Fruit fly (Drosophila melanogaster) whole organism, embryonic: ENCODE data around the gene Rab3GAP1.

Source experiments
- Aef1 ChIP-seq: fragments of 200-800 bp; sonication (Bioruptor generic); IDR thresholded peaks from 3 replicates; pipeline ENCODE4 v1.3.6; 2022; ENCODE audit warnings: missing biosample characterization, missing genetic modification characterization
- BEAF-32 ChIP-seq: fragments of 200-800 bp; sonication (Bioruptor generic); optimal IDR thresholded peaks from 3 replicates; lab custom pipeline; 2017; ENCODE audit warnings: missing biosample characterization, missing genetic modification characterization, mild to moderate bottlenecking, moderate library complexity, missing genetic modification reagents
- Bteb2 ChIP-seq: fragments of 200-800 bp; sonication (Bioruptor generic); optimal IDR thresholded peaks from 2 replicates; lab custom pipeline; 2016; ENCODE audit warnings: missing biosample characterization, missing genetic modification characterization
- CG10654 ChIP-seq: fragments of 200-800 bp; sonication (Bioruptor generic); optimal IDR thresholded peaks from 2 replicates; lab custom pipeline; 2016; ENCODE audit warnings: missing biosample characterization, missing genetic modification characterization
- CG12769 ChIP-seq: fragments of 200-800 bp; sonication (Bioruptor generic); optimal IDR thresholded peaks from 2 replicates; lab custom pipeline; 2019; ENCODE audit warnings: missing biosample characterization, mild to moderate bottlenecking, missing genetic modification characterization, moderate library complexity
- CG14710 ChIP-seq: fragments of 200-800 bp; sonication (Bioruptor generic); optimal IDR thresholded peaks from 3 replicates; lab custom pipeline; 2019; ENCODE audit warnings: missing biosample characterization, mild to moderate bottlenecking, missing genetic modification characterization, moderate library complexity
- CG15073 ChIP-seq: fragments of 200-800 bp; sonication (Bioruptor generic); optimal IDR thresholded peaks from 2 replicates; lab custom pipeline; 2016; ENCODE audit warnings: missing biosample characterization, missing genetic modification characterization
- CG15696 ChIP-seq: fragments of 200-800 bp; sonication (Bioruptor generic); optimal IDR thresholded peaks from 2 replicates; lab custom pipeline; 2019; ENCODE audit warnings: missing biosample characterization, mild to moderate bottlenecking, missing genetic modification characterization, moderate library complexity
- CG17802 ChIP-seq: fragments of 200-800 bp; sonication (Bioruptor generic); optimal IDR thresholded peaks from 2 replicates; lab custom pipeline; 2018; ENCODE audit warnings: missing biosample characterization, mild to moderate bottlenecking, missing genetic modification characterization, moderate library complexity
- CG17829 ChIP-seq: fragments of 200-800 bp; optimal IDR thresholded peaks from 2 replicates; lab custom pipeline; 2019; ENCODE audit warnings: missing biosample characterization, mild to moderate bottlenecking, missing genetic modification characterization, moderate library complexity
- CG18011 ChIP-seq: fragments of 200-800 bp; sonication (Bioruptor generic); optimal IDR thresholded peaks from 2 replicates; lab custom pipeline; 2017; ENCODE audit warnings: missing biosample characterization, missing genetic modification characterization, mild to moderate bottlenecking, moderate library complexity, missing genotype
- CG31365 ChIP-seq: fragments of 200-800 bp; sonication (Bioruptor generic); optimal IDR thresholded peaks from 2 replicates; lab custom pipeline; 2018; ENCODE audit warnings: missing biosample characterization, mild to moderate bottlenecking, missing genetic modification characterization
- CG32532 ChIP-seq: fragments of 200-800 bp; sonication (Bioruptor generic); IDR thresholded peaks from 2 replicates; pipeline ENCODE4 v1.3.6; 2022; ENCODE audit warnings: missing biosample characterization, missing genetic modification characterization
- CG5953 ChIP-seq: fragments of 200-800 bp; sonication (Bioruptor generic); IDR thresholded peaks from 2 replicates; pipeline ENCODE4 v1.3.6; 2022; ENCODE audit warnings: missing biosample characterization, missing genetic modification characterization
- CG6175 ChIP-seq: fragments of 200-800 bp; sonication (Bioruptor generic); IDR thresholded peaks from 3 replicates; pipeline ENCODE4 v1.3.6; 2022; ENCODE audit warnings: missing biosample characterization, missing genetic modification characterization
- CG7372 ChIP-seq: fragments of 200-800 bp; sonication (Bioruptor generic); IDR thresholded peaks from 2 replicates; pipeline ENCODE4 v1.3.6; 2022; ENCODE audit warnings: missing biosample characterization, missing genetic modification characterization
- CG7786 ChIP-seq: fragments of 200-800 bp; sonication (Bioruptor generic); optimal IDR thresholded peaks from 2 replicates; lab custom pipeline; 2016; ENCODE audit warnings: missing biosample characterization, missing genetic modification characterization
- CG8359 ChIP-seq: fragments of 200-800 bp; sonication (Bioruptor generic); optimal IDR thresholded peaks from 2 replicates; lab custom pipeline; 2017; ENCODE audit warnings: missing biosample characterization, mild to moderate bottlenecking, missing genetic modification characterization, borderline replicate concordance
- CkIIα-i1 ChIP-seq: fragments of 200-800 bp; sonication (Bioruptor generic); IDR thresholded peaks from 2 replicates; pipeline ENCODE4 v1.3.6; 2022; ENCODE audit warnings: missing biosample characterization, missing genetic modification characterization
- D ChIP-seq, 2 experiments: fragments of 200-800 bp in 1 of 2; fragments of >200 bp in 1 of 2; sonication (Bioruptor generic) in 1 of 2; optimal IDR thresholded peaks; 2 replicates in 1 of 2; 3 replicates in 1 of 2; lab custom pipeline; 2017; ENCODE audit warnings: mild to moderate bottlenecking in 1 of 2, missing biosample characterization in 1 of 2, missing genetic modification characterization in 1 of 2, missing genetic modification reagents in 1 of 2
- Dfd ChIP-seq, 2 experiments: fragments of >200 bp; optimal IDR thresholded peaks; 2 replicates each; lab custom pipeline; 2017; ENCODE audit warnings: missing biosample characterization in 2 of 2, missing genetic modification characterization in 2 of 2
- Dll ChIP-seq: fragments of 200-800 bp; sonication (Bioruptor generic); IDR thresholded peaks from 4 replicates; pipeline ENCODE4 v1.3.6; 2022; ENCODE audit warnings: missing biosample characterization, missing genetic modification characterization; ENCODE audit not compliant: partially characterized antibody
- HmgZ ChIP-seq: fragments of 200-800 bp; sonication (Bioruptor generic); optimal IDR thresholded peaks from 2 replicates; lab custom pipeline; 2018; ENCODE audit warnings: missing biosample characterization, mild to moderate bottlenecking, missing genetic modification characterization
- Hmx ChIP-seq: fragments of 200-800 bp; sonication (Bioruptor generic); optimal IDR thresholded peaks from 2 replicates; lab custom pipeline; 2016; ENCODE audit warnings: missing biosample characterization, missing genetic modification characterization
- Med ChIP-seq: fragments of 200-800 bp; sonication (Bioruptor generic); peaks from one replicate; lab custom pipeline; 2016; ENCODE audit warnings: missing biosample characterization, missing genetic modification characterization, mild to moderate bottlenecking, inconsistent platforms, moderate library complexity
- PHDP ChIP-seq: fragments of 200-800 bp; sonication (Bioruptor generic); optimal IDR thresholded peaks from 3 replicates; lab custom pipeline; 2018; ENCODE audit warnings: missing biosample characterization, mild to moderate bottlenecking, missing genetic modification characterization, moderate library complexity
- TFAM ChIP-seq: fragments of 200-800 bp; sonication (Bioruptor generic); optimal IDR thresholded peaks from 2 replicates; lab custom pipeline; 2017; ENCODE audit warnings: missing biosample characterization, missing genetic modification characterization, inconsistent platforms
- Xbp1 ChIP-seq: fragments of 200-800 bp; sonication (Bioruptor generic); optimal IDR thresholded peaks from 3 replicates; lab custom pipeline; 2016; ENCODE audit warnings: missing biosample characterization, mild to moderate bottlenecking, missing genetic modification characterization
- ap ChIP-seq: fragments of 200-800 bp; sonication (Bioruptor generic); IDR thresholded peaks from 2 replicates; pipeline ENCODE4 v1.3.6; 2022; ENCODE audit warnings: missing biosample characterization, missing genetic modification characterization
- bbx ChIP-seq: fragments of 200-800 bp; sonication (Bioruptor generic); IDR thresholded peaks from 2 replicates; pipeline ENCODE4 v1.3.6; 2022; ENCODE audit warnings: missing biosample characterization, missing genetic modification characterization; ENCODE audit not compliant: partially characterized antibody
- bcd ChIP-seq: fragments of 200-800 bp; sonication (Bioruptor generic); optimal IDR thresholded peaks from 2 replicates; lab custom pipeline; 2017; ENCODE audit warnings: missing biosample characterization, mild to moderate bottlenecking, missing genetic modification characterization
- cato ChIP-seq: fragments of 200-800 bp; sonication (Bioruptor generic); optimal IDR thresholded peaks from 2 replicates; lab custom pipeline; 2016; ENCODE audit warnings: missing biosample characterization, missing genetic modification characterization, borderline replicate concordance
- chinmo ChIP-seq: fragments of 200-800 bp; sonication (Bioruptor generic); IDR thresholded peaks from 4 replicates; pipeline ENCODE4 v1.3.6; 2022; ENCODE audit warnings: missing biosample characterization, missing genetic modification characterization; ENCODE audit not compliant: partially characterized antibody
- ci ChIP-seq: fragments of 200-800 bp; sonication (Bioruptor generic); IDR thresholded peaks from 3 replicates; pipeline ENCODE4 v1.3.6; 2022; ENCODE audit warnings: missing biosample characterization, missing genetic modification characterization
- dpn ChIP-seq, 2 experiments: fragments of 200-800 bp; sonication (Bioruptor generic); optimal IDR thresholded peaks; 3 replicates each; lab custom pipeline; 2016; ENCODE audit warnings: missing biosample characterization in 2 of 2, missing genetic modification characterization in 2 of 2
- en ChIP-seq: fragments of 200-800 bp; sonication (Bioruptor generic); optimal IDR thresholded peaks from 2 replicates; lab custom pipeline; 2016; ENCODE audit warnings: missing biosample characterization, missing genetic modification characterization
- ftz-f1 ChIP-seq: fragments of 200-800 bp; sonication (Bioruptor generic); optimal IDR thresholded peaks from 2 replicates; lab custom pipeline; 2016; ENCODE audit warnings: missing biosample characterization, missing genetic modification characterization
- grau ChIP-seq: fragments of 200-800 bp; optimal IDR thresholded peaks from 3 replicates; lab custom pipeline; 2019; ENCODE audit warnings: missing biosample characterization, mild to moderate bottlenecking, missing genetic modification characterization, moderate library complexity
- klu ChIP-seq: fragments of 200-800 bp; sonication (Bioruptor generic); IDR thresholded peaks from 2 replicates; pipeline ENCODE4 v1.3.6; 2022; ENCODE audit warnings: missing biosample characterization, missing genetic modification characterization
- nerfin-1 ChIP-seq: fragments of 200-800 bp; sonication (Bioruptor generic); optimal IDR thresholded peaks from 3 replicates; lab custom pipeline; 2019; ENCODE audit warnings: missing biosample characterization, mild to moderate bottlenecking, missing genetic modification characterization, moderate library complexity
- nerfin-2 ChIP-seq: fragments of 200-800 bp; sonication (Bioruptor generic); IDR thresholded peaks from 2 replicates; pipeline ENCODE4 v1.3.6; 2022; ENCODE audit warnings: missing biosample characterization, missing genetic modification characterization; ENCODE audit not compliant: partially characterized antibody
- org-1 ChIP-seq: fragments of 200-800 bp; sonication (Bioruptor generic); optimal IDR thresholded peaks from 2 replicates; lab custom pipeline; 2017; ENCODE audit warnings: missing biosample characterization, missing genetic modification characterization
- p53 ChIP-seq: fragments of 200-800 bp; sonication (Bioruptor generic); optimal IDR thresholded peaks from 2 replicates; lab custom pipeline; 2016; ENCODE audit warnings: missing biosample characterization, missing genetic modification characterization
- phol ChIP-seq: fragments of 200-800 bp; sonication (Bioruptor generic); optimal IDR thresholded peaks from 3 replicates; lab custom pipeline; 2018; ENCODE audit warnings: missing biosample characterization, mild to moderate bottlenecking, missing genetic modification characterization, moderate library complexity
- pita ChIP-seq: fragments of 200-800 bp; sonication (Bioruptor generic); optimal IDR thresholded peaks from 2 replicates; lab custom pipeline; 2017; ENCODE audit warnings: missing biosample characterization, mild to moderate bottlenecking, missing genetic modification characterization
- pnt ChIP-seq: fragments of 200-800 bp; sonication (Bioruptor generic); optimal IDR thresholded peaks from 3 replicates; lab custom pipeline; 2016; ENCODE audit warnings: missing biosample characterization, missing genetic modification characterization
- psq ChIP-seq: fragments of 200-800 bp; sonication (Bioruptor generic); optimal IDR thresholded peaks from 2 replicates; lab custom pipeline; 2017; ENCODE audit warnings: missing biosample characterization, missing genetic modification characterization
- ranshi ChIP-seq: fragments of 200-800 bp; sonication (Bioruptor generic); IDR thresholded peaks from 2 replicates; pipeline ENCODE4 v1.3.6; 2022; ENCODE audit warnings: missing biosample characterization, missing genetic modification characterization
- sim ChIP-seq: fragments of 200-800 bp; sonication (Bioruptor generic); IDR thresholded peaks from 2 replicates; pipeline ENCODE4 v1.3.6; 2022; ENCODE audit warnings: missing biosample characterization, missing genetic modification characterization
- z ChIP-seq: fragments of 200-800 bp; sonication (Bioruptor generic); IDR thresholded peaks from 3 replicates; pipeline ENCODE4 v1.3.6; 2022; ENCODE audit warnings: missing biosample characterization, missing genetic modification characterization

Rab3GAP1 gene

DNA sequence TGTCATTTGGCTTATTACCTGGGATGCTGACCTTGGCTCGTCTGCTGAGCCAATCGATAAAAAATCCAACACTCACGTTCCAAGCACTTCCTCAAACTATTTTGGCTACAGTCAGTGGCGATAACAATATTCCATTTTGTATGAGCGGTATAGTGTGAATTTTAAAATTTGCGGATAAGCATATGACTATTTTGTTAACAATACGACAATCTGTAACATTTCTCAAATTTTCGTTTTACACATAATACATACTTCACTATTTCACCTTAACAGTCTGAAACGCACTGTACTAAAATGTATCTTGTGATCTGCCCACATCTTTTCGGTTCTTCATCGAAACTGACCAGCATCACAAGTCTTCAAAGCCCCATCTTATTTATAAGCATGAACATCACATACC is 31.7 kb downstream of the Rab3GAP1 start (continued):
- peak; percentile 77 for TF ChIP-seq CG7786 (GFP tag; lab: Kevin White, UChicago)
- no peak for TF ChIP-seq bbx (GFP tag; lab: Robert Waterston, UW)
- TF ChIP-seq Hmx (GFP tag; lab: Kevin White, UChicago), result no peak
- peak; percentile 75 for TF ChIP-seq ranshi (GFP tag; lab: Robert Waterston, UW)
- no peak for TF ChIP-seq Dfd (GFP tag; optimal IDR thresholded peaks at IDR 0.05; lab: Kevin White, UChicago)
- peak; percentile 76 for TF ChIP-seq Aef1 (GFP tag; lab: Robert Waterston, UW)
- TF ChIP-seq en, result peak; percentile 36
- no peak for TF ChIP-seq BEAF-32 (GFP tag; lab: Kevin White, UChicago)
- TF ChIP-seq CkIIα-i1 (GFP tag; lab: Robert Waterston, UW), result no peak
- TF ChIP-seq CG17802 (tag; lab: Kevin White, UChicago), result no peak
- peak; percentile 79 for TF ChIP-seq grau (tag; lab: Kevin White, UChicago)
- TF ChIP-seq CG31365, result peak; percentile 49
- TF ChIP-seq CG10654 (GFP tag; lab: Kevin White, UChicago), result peak; percentile 32
- TF ChIP-seq D (optimal IDR thresholded peaks at IDR 0.05; lab: Kevin White, UChicago), result no peak
- peak; percentile 37 for TF ChIP-seq D (GFP tag; optimal IDR thresholded peaks at IDR 0.05; lab: Kevin White, UChicago)
- peak; percentile 60; the same call in 1 of the 2 replicates for TF ChIP-seq klu
- TF ChIP-seq Med (GFP tag; lab: Kevin White, UChicago), result peak; percentile 97
- TF ChIP-seq pita, result no peak
- TF ChIP-seq pnt (GFP tag; lab: Kevin White, UChicago), result peak; percentile 50
- TF ChIP-seq CG15073 (GFP tag; lab: Kevin White, UChicago), result no peak
- no peak for TF ChIP-seq nerfin-1
- peak; percentile 63 for TF ChIP-seq Xbp1 (GFP tag; lab: Kevin White, UChicago)
- TF ChIP-seq CG7372 (GFP tag; lab: Robert Waterston, UW), result peak; percentile 76
- 0 out of 3 replicates have a peak, but pooled peaks have one; percentile 38 for TF ChIP-seq CG6175 (GFP tag; lab: Robert Waterston, UW)
- TF ChIP-seq psq, result no peak
- TF ChIP-seq chinmo, result no peak
- TF ChIP-seq CG14710 (tag; lab: Kevin White, UChicago), result no peak
- peak; percentile 62 for TF ChIP-seq HmgZ (tag; lab: Kevin White, UChicago)
- TF ChIP-seq CG8359, result no peak
- TF ChIP-seq CG32532 (GFP tag; lab: Robert Waterston, UW), result peak; percentile 92
- peak; percentile 73 for TF ChIP-seq PHDP (tag; lab: Kevin White, UChicago)
- TF ChIP-seq Bteb2 (GFP tag; lab: Kevin White, UChicago), result peak; percentile 51
- TF ChIP-seq phol (tag; lab: Kevin White, UChicago), result no peak
- TF ChIP-seq ftz-f1 (GFP tag; lab: Kevin White, UChicago), result no peak
- TF ChIP-seq CG18011 (GFP tag; lab: Kevin White, UChicago), result peak; percentile 41
- TF ChIP-seq dpn (GFP tag; optimal IDR thresholded peaks at IDR 0.05; lab: Kevin White, UChicago), result peak; percentile 72 to 75
- peak; percentile 47; the same call in 1 of the 2 replicates for TF ChIP-seq ap (GFP tag; lab: Robert Waterston, UW)
- no peak for TF ChIP-seq Dll
- TF ChIP-seq z, result no peak
- peak; percentile 21 for TF ChIP-seq p53 (GFP tag; lab: Kevin White, UChicago)
- TF ChIP-seq sim (GFP tag; lab: Robert Waterston, UW), result peak; percentile 36; the same call in 1 of the 2 replicates
- TF ChIP-seq CG15696, result peak; percentile 7
- TF ChIP-seq ci (GFP tag; lab: Robert Waterston, UW), result peak; percentile 58; the same call in 2 of the 3 replicates
- no peak for TF ChIP-seq TFAM (GFP tag; lab: Kevin White, UChicago)
- no peak for TF ChIP-seq nerfin-2
- TF ChIP-seq cato, result no peak
- no peak for TF ChIP-seq CG17829 (tag; lab: Kevin White, UChicago)
- peak; percentile 48 for TF ChIP-seq bcd (GFP tag; lab: Kevin White, UChicago)
- TF ChIP-seq CG12769, result peak; percentile 91
- peak; percentile 50 for TF ChIP-seq org-1 (GFP tag; lab: Kevin White, UChicago)
- no peak for TF ChIP-seq CG5953 (GFP tag; lab: Robert Waterston, UW)
